Fruit fly (Drosophila melanogaster) whole organism, adult: Measurements from ENCODE around the gene Atg4b.

Experiments used
- CG11617 ChIP-seq: fragments of 200-800 bp; sonication (Bioruptor generic); optimal IDR thresholded peaks from 2 replicates; lab custom pipeline; 2017; ENCODE audit warnings: mild to moderate bottlenecking, missing biosample characterization, missing genetic modification reagents, missing genetic modification characterization
- CG12768 ChIP-seq: fragments of 200-800 bp; sonication (Bioruptor generic); optimal IDR thresholded peaks from 2 replicates; lab custom pipeline; 2017; ENCODE audit warnings: missing biosample characterization, missing genetic modification characterization, mild to moderate bottlenecking, moderate library complexity, missing genetic modification reagents
- CG14711 ChIP-seq: fragments of 200-800 bp; sonication (Bioruptor generic); optimal IDR thresholded peaks from 2 replicates; lab custom pipeline; 2018; ENCODE audit warnings: missing biosample characterization, mild to moderate bottlenecking, missing genetic modification characterization, moderate library complexity
- CG5204 ChIP-seq: fragments of 200-800 bp; sonication (Bioruptor generic); optimal IDR thresholded peaks from 2 replicates; lab custom pipeline; 2016; ENCODE audit warnings: missing biosample characterization, missing genetic modification characterization
- CG7045 ChIP-seq: fragments of 200-800 bp; sonication (Bioruptor generic); optimal IDR thresholded peaks from 2 replicates; lab custom pipeline; 2017; ENCODE audit warnings: missing biosample characterization, mild to moderate bottlenecking, missing genetic modification characterization
- Clk ChIP-seq: fragments of 200-800 bp; sonication (Bioruptor generic); optimal IDR thresholded peaks from 2 replicates; lab custom pipeline; 2017; ENCODE audit warnings: missing biosample characterization, missing genetic modification characterization
- Hr96 ChIP-seq: fragments of 200-800 bp; sonication (Bioruptor generic); optimal IDR thresholded peaks from 2 replicates; lab custom pipeline; 2016; ENCODE audit warnings: missing biosample characterization, missing genetic modification characterization
- Mnt ChIP-seq: fragments of 200-800 bp; sonication (Bioruptor generic); optimal IDR thresholded peaks from 2 replicates; lab custom pipeline; 2016; ENCODE audit warnings: missing biosample characterization, mild to moderate bottlenecking, missing genetic modification characterization
- bab1 ChIP-seq: fragments of 200-800 bp; sonication (Bioruptor generic); optimal IDR thresholded peaks from 3 replicates; lab custom pipeline; 2019; ENCODE audit warnings: missing biosample characterization, mild to moderate bottlenecking, missing genetic modification characterization, moderate library complexity
- cic ChIP-seq: fragments of 200-800 bp; sonication (Bioruptor generic); optimal IDR thresholded peaks from 2 replicates; lab custom pipeline; 2017; ENCODE audit warnings: missing biosample characterization, mild to moderate bottlenecking, missing genetic modification characterization, moderate library complexity
- kay ChIP-seq: fragments of 200-800 bp; sonication (Bioruptor generic); peaks from one replicate; lab custom pipeline; 2016; ENCODE audit warnings: missing biosample characterization, missing genetic modification characterization, borderline replicate concordance
- pad ChIP-seq: fragments of 200-800 bp; sonication (Bioruptor generic); optimal IDR thresholded peaks from 3 replicates; lab custom pipeline; 2017; ENCODE audit warnings: missing biosample characterization, missing genetic modification characterization, mild to moderate bottlenecking, moderate library complexity, missing genetic modification reagents
- tj ChIP-seq: fragments of 200-800 bp; sonication (Bioruptor generic); optimal IDR thresholded peaks from 3 replicates; lab custom pipeline; 2017; ENCODE audit warnings: missing biosample characterization, mild to moderate bottlenecking, missing genetic modification characterization, moderate library complexity

- TF ChIP-seq CG14711 (tag; lab: Kevin White, UChicago) (no peak), pad (GFP tag; lab: Kevin White, UChicago) (no peak), CG5204 (GFP tag; lab: Kevin White, UChicago) (no peak), tj (GFP tag; lab: Kevin White, UChicago) (no peak), Mnt (GFP tag; lab: Kevin White, UChicago) (no peak), Hr96 (GFP tag; lab: Kevin White, UChicago) (no peak), bab1 (GFP tag; lab: Kevin White, UChicago) (no peak), CG11617 (GFP tag; lab: Kevin White, UChicago) (no peak), kay (GFP tag; lab: Kevin White, UChicago) (no peak), Clk (GFP tag; lab: Kevin White, UChicago) (no peak), cic (GFP tag; lab: Kevin White, UChicago) (no peak), CG7045 (GFP tag; lab: Kevin White, UChicago) (no peak), CG12768 (GFP tag; lab: Kevin White, UChicago) (no peak)
Observed at dm6 chr3R:15320747-15321085, 36.0 kb downstream of the Atg4b start, which contains the start of gene ear.
